Worm (Caenorhabditis elegans): ENCODE data around the gene Y38E10A.35.

Gene Y38E10A.35

ce11 chrII:12577754-12578153 is 5.1 kb upstream of the Y38E10A.35 start, which contains the start of gene clec-8:
Gene clec-8 (minus strand): TSS chrII:12578061.
- TF ChIP-seq W03F9.2 (tag; optimal IDR thresholded peaks at IDR 0.05) (no peak), dao-5 (tag; optimal IDR thresholded peaks at IDR 0.05) (no peak), him-1 (tag; optimal IDR thresholded peaks at IDR 0.05) (no peak)

ce11 chrII:12574668-12575067 is 2.0 kb upstream of the Y38E10A.35 start, which contains the start of gene Y38E10A.3:
Gene Y38E10A.3 (minus strand): TSS chrII:12574768.
- TF ChIP-seq W03F9.2 (tag; optimal IDR thresholded peaks at IDR 0.05) (no peak), dao-5 (tag; optimal IDR thresholded peaks at IDR 0.05) (no peak)

DNA sequence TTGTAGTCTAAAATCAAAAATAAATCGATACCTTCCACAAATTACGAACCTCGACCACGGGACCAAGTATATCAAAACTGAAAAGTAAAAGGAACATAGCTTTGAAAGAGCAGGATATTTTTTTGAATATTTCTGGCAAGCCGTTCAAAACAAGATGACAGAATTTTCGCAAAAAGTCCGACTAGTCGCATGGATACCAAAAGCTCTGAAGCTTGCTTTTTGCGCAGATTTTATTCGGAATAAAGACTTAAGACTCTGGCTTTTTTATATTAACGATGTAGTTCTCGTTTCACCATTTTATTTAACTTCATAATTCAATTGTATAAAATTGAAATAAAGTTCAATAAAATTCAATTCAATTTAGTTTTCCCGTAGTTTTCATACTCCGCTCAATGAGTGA is 881 bp upstream of the Y38E10A.35 start, which contains the start of gene Y38E10A.2:
TSS of gene Y38E10A.2 (minus strand) at position 101 of the 400 bp plus-strand sequence.
- TF ChIP-seq W03F9.2 (tag; optimal IDR thresholded peaks at IDR 0.05) (no peak), dao-5 (tag; optimal IDR thresholded peaks at IDR 0.05) (no peak), him-1 (tag; optimal IDR thresholded peaks at IDR 0.05) (no peak)

DNA sequence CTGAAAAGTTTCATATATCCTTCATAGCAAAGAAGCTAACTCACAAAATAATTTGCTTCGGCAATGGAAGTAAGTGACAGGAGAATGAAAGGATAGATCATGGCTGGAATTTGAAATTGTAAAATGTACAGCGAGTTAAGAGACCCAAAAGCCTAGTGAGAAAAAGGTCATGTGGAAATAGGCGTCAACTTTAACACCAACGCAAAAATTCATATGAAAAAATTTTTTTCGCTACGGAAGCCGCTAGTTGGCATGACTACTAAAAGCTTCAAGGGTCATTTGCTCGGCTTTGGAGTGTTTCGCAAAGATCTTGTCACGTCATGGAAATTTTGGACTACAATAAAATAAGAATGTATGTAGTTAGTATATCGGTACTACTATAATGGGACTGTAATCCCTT is 2.1 kb downstream of the Y38E10A.35 start, which contains the start of gene Y38E10A.1:
TSS of gene Y38E10A.1 (minus strand) at position 101 of the 400 bp plus-strand sequence.
- TF ChIP-seq W03F9.2 (tag; optimal IDR thresholded peaks at IDR 0.05) (no peak), dao-5 (tag; optimal IDR thresholded peaks at IDR 0.05) (no peak), him-1 (tag; optimal IDR thresholded peaks at IDR 0.05) (no peak)

DNA sequence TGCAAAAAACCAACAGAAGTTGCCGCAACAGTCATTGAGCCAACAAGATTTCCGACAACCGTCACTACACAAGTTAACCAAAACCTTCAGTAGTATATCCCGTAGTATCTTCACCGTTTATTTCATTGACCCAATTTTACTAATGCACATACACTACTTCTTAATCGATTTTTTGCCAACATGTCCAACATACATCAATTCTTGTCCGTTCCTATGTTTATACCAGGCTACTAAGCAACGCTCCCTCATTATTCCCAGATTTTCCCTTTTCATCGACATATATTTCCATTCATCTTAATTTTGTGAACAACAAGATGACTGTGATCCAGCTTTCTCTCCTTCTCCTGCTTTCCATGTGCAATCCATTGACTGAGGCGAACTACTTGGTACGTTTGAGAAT is 6.8 kb downstream of the Y38E10A.35 start, which contains the start of gene F49C5.7:
TSS of gene F49C5.7 (plus strand) at position 301 of the 400 bp plus-strand sequence.
- TF ChIP-seq dao-5 (tag; optimal IDR thresholded peaks at IDR 0.05) (no peak), W03F9.2 (tag; optimal IDR thresholded peaks at IDR 0.05) (no peak)

- TF ChIP-seq W03F9.2 (tag; optimal IDR thresholded peaks at IDR 0.05) (no peak), dao-5 (tag; optimal IDR thresholded peaks at IDR 0.05) (no peak), him-1 (tag; optimal IDR thresholded peaks at IDR 0.05) (no peak)
Measured at ce11 chrII:12560210-12560609, 12.4 kb downstream of the Y38E10A.35 start, which contains the start of gene F49C5.12. Gene F49C5.12 (minus strand): TSS chrII:12560310.

DNA sequence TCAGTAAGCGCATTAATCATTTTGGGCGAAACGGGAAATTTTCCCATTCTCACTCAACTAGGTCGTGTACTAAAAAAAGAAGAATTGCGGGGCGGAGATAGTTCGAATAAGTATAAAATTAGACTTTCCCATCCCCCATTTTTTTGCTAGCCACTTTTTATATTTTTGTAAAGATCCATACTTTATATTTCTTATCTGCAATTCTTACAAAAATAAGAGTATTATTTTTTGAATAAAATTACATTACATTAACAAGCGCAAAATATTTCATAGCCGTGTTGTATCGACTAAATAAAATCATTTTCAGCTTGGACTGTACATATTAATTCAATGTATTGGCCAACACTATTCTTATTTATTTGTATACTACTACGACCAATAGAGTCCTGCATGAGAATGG is 17.1 kb downstream of the Y38E10A.35 start, which contains the start of gene F49C5.11:
TSS of gene F49C5.11 (plus strand) at position 301 of the 400 bp plus-strand sequence.
- TF ChIP-seq W03F9.2 (tag; optimal IDR thresholded peaks at IDR 0.05), result no peak

DNA sequence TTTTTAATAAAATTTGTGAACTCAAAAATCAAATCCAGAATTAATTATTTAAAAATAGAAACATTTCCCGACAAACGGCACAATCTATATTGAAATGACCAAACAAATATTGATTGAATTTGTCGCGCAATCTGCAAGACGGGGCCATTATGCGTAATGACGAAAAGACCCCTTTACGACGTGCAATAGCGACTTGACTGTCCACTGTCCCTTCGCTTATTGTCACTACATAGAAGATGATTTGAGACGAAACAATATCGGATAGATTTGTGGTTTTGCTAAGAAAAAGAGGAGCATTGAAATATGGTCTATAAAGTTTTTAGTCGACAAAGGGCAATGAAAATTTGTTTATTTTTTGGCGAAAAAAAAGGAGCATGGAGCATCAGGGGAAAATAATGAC is 21.7 kb downstream of the Y38E10A.35 start:
- no peak for TF ChIP-seq dao-5 (tag; optimal IDR thresholded peaks at IDR 0.05)
- TF ChIP-seq W03F9.2 (tag; optimal IDR thresholded peaks at IDR 0.05), result no peak
- TF ChIP-seq him-1 (tag; optimal IDR thresholded peaks at IDR 0.05), result no peak

ce11 chrII:12549613-12550012 is 23.0 kb downstream of the Y38E10A.35 start:
- TF ChIP-seq W03F9.2 (tag; optimal IDR thresholded peaks at IDR 0.05) (no peak), dao-5 (tag; optimal IDR thresholded peaks at IDR 0.05) (no peak), him-1 (tag; optimal IDR thresholded peaks at IDR 0.05) (no peak)

DNA sequence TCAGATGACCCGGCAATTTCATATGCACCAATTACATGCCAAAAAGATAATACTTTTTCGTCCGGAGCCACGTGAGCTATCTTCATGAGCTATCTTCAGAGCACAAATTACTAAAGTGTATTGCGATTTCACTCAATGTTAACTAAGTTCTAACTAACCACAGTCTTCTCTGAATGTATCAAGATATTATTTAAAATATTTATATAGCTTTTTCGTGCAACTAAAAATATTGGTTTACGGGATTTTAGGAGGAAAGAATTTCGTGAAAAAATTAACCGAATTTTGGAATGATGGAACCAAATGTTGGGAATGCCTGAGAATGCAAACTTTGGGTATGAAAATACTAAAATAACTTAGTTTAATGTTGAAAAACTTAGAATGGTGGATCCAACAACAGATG is 25.1 kb downstream of the Y38E10A.35 start, which contains the start of gene F49C5.16:
TSS of gene F49C5.16 (plus strand) at position 301 of the 400 bp plus-strand sequence.
- TF ChIP-seq W03F9.2 (tag; optimal IDR thresholded peaks at IDR 0.05) (no peak), dao-5 (tag; optimal IDR thresholded peaks at IDR 0.05) (no peak)

ce11 chrII:12546413-12546812 is 26.2 kb downstream of the Y38E10A.35 start, which contains the start of the genes F49C5.5 and F49C5.10:
Gene F49C5.5 (minus strand): TSS chrII:12546513.
Gene F49C5.10 (plus strand): TSS chrII:12546756.
- TF ChIP-seq dao-5 (tag; optimal IDR thresholded peaks at IDR 0.05) (no peak), him-1 (tag; optimal IDR thresholded peaks at IDR 0.05) (no peak), W03F9.2 (tag; optimal IDR thresholded peaks at IDR 0.05) (no peak)

ce11 chrII:12544533-12544932 is 28.1 kb downstream of the Y38E10A.35 start, which contains the start of gene F49C5.9:
Gene F49C5.9 (minus strand): TSS chrII:12544633.
- TF ChIP-seq dao-5 (tag; optimal IDR thresholded peaks at IDR 0.05) (no peak), him-1 (tag; optimal IDR thresholded peaks at IDR 0.05) (no peak), W03F9.2 (tag; optimal IDR thresholded peaks at IDR 0.05) (no peak)

DNA sequence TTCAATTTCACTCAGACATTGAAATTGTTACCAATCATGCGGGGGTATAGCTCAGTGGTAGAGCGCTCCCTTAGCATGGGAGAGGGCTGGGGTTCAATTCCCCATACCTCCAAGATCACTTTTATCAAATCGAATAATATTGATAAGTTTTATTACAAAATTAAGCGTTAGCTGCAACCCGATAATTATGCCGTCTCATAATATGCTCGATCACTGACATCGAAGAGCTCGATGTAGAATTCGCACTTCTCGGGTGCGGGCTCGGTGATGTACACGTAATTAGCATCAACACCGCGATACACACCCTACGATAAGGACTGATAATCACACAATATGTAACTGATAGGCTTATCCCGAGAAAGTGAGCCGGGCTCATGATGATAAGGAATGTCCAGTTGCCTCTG is 30.1 kb downstream of the Y38E10A.35 start:
- no peak for TF ChIP-seq dao-5 (tag; optimal IDR thresholded peaks at IDR 0.05)
- no peak for TF ChIP-seq him-1 (tag; optimal IDR thresholded peaks at IDR 0.05)
- TF ChIP-seq W03F9.2 (tag; optimal IDR thresholded peaks at IDR 0.05), result no peak

- peak; percentile 64 for TF ChIP-seq dao-5 (tag; optimal IDR thresholded peaks at IDR 0.05)
Measured at ce11 chrII:12541670-12542080, 31.0 kb downstream of the Y38E10A.35 start.

- TF ChIP-seq him-1 (tag; optimal IDR thresholded peaks at IDR 0.05) (no peak), dao-5 (tag; optimal IDR thresholded peaks at IDR 0.05) (no peak), W03F9.2 (tag; optimal IDR thresholded peaks at IDR 0.05) (no peak)
Measured at ce11 chrII:12539395-12539794, 33.3 kb downstream of the Y38E10A.35 start.

Measured in whole organism, L4/young adult.